Fruit fly (Drosophila melanogaster) S2 (cell line): ENCODE results near the gene CG44385.

Source experiments
- CG8478 ChIP-seq: fragments of >200 bp; optimal IDR thresholded peaks from 2 replicates; lab custom pipeline; 2018
- CTCF ChIP-seq, 2 experiments: fragments of >200 bp; optimal IDR thresholded peaks; 2 replicates each; lab custom pipeline; 2018

- no peak for TF ChIP-seq CG8478 (lab: Kevin White, UChicago)
- no peak for TF ChIP-seq CTCF (optimal IDR thresholded peaks at IDR 0.05; lab: Kevin White, UChicago)
Observed at dm6 chrX:11140163-11140562, 8.0 kb upstream of the CG44385 start, which contains the start of gene ssp7.
